Fruit fly (Drosophila melanogaster) whole organism, wandering third instar larva: ENCODE data around the gene CG13857.
A peak's percentile ranks its signal among the peaks of the same experiment; 100 is the strongest.

Experiments used
- Abd-B ChIP-seq: fragments of >200 bp; optimal IDR thresholded peaks from 2 replicates; lab custom pipeline; 2017; ENCODE audit warnings: missing biosample characterization, missing genetic modification characterization
- CG32264 ChIP-seq: fragments of 200-800 bp; sonication (Bioruptor generic); optimal IDR thresholded peaks from 2 replicates; lab custom pipeline; 2016; ENCODE audit warnings: missing biosample characterization, missing genetic modification characterization
- CG9705 ChIP-seq: fragments of 200-800 bp; sonication (Bioruptor generic); optimal IDR thresholded peaks from 2 replicates; lab custom pipeline; 2018; ENCODE audit warnings: missing biosample characterization, mild to moderate bottlenecking, missing genetic modification characterization
- CrebA ChIP-seq: fragments of 200-800 bp; sonication (Bioruptor generic); optimal IDR thresholded peaks from 2 replicates; lab custom pipeline; 2016; ENCODE audit warnings: missing biosample characterization, mild to moderate bottlenecking, missing genetic modification characterization, borderline replicate concordance
- Dfd ChIP-seq: fragments of >200 bp; optimal IDR thresholded peaks from 2 replicates; lab custom pipeline; 2017; ENCODE audit warnings: missing biosample characterization, missing genetic modification characterization
- Dif ChIP-seq: fragments of 200-275, 200-300 bp; sonication (Bioruptor generic); optimal IDR thresholded peaks from 2 replicates; lab custom pipeline; 2018; ENCODE audit warnings: missing biosample characterization, missing genetic modification characterization; ENCODE audit not compliant: partially characterized antibody
- GATAd ChIP-seq: sonication (Bioruptor generic); optimal IDR thresholded peaks from 2 replicates; lab custom pipeline; 2016; ENCODE audit warnings: missing biosample characterization, missing genetic modification characterization
- HLH106 ChIP-seq: fragments of 200-800 bp; optimal IDR thresholded peaks from 3 replicates; lab custom pipeline; 2019; ENCODE audit warnings: missing biosample characterization, mild to moderate bottlenecking, missing genetic modification characterization, moderate library complexity
- Hnf4 ChIP-seq: fragments of 200-800 bp; sonication (Bioruptor generic); optimal IDR thresholded peaks from 2 replicates; lab custom pipeline; 2016; ENCODE audit warnings: missing biosample characterization, mild to moderate bottlenecking, missing genetic modification characterization
- Hr78 ChIP-seq: fragments of >200 bp; optimal IDR thresholded peaks from 2 replicates; lab custom pipeline; 2017; ENCODE audit warnings: missing biosample characterization, missing genetic modification characterization
- Hr83 ChIP-seq: fragments of 200-300 bp; sonication (Bioruptor generic); optimal IDR thresholded peaks from 2 replicates; lab custom pipeline; 2016; ENCODE audit warnings: missing biosample characterization, mild to moderate bottlenecking, missing genetic modification characterization, moderate library complexity; ENCODE audit not compliant: poor library complexity, severe bottlenecking
- Jra ChIP-seq: sonication (Bioruptor generic); optimal IDR thresholded peaks from 2 replicates; lab custom pipeline; 2016; ENCODE audit warnings: missing biosample characterization, missing genetic modification characterization
- Mio ChIP-seq: sonication (Bioruptor generic); optimal IDR thresholded peaks from 2 replicates; lab custom pipeline; 2016; ENCODE audit warnings: missing biosample characterization, missing genetic modification characterization
- Myc ChIP-seq: fragments of >200 bp; optimal IDR thresholded peaks from 2 replicates; lab custom pipeline; 2017
- N ChIP-seq: fragments of >200 bp; optimal IDR thresholded peaks from 2 replicates; lab custom pipeline; 2018; ENCODE audit warnings: missing biosample characterization, missing external identifiers, missing genetic modification characterization
- OdsH ChIP-seq: fragments of 200-800 bp; sonication (Bioruptor generic); optimal IDR thresholded peaks from 2 replicates; lab custom pipeline; 2016; ENCODE audit warnings: missing biosample characterization, mild to moderate bottlenecking, missing genetic modification characterization
- Rel ChIP-seq, 2 experiments: fragments of 200-800 bp; sonication (Bioruptor generic) in 1 of 2; optimal IDR thresholded peaks; 2 replicates in 1 of 2; 3 replicates in 1 of 2; lab custom pipeline; 2016 to 2019; ENCODE audit warnings: mild to moderate bottlenecking in 2 of 2, missing biosample characterization in 2 of 2, missing genetic modification characterization in 2 of 2, moderate library complexity in 1 of 2
- Sp1 ChIP-seq: fragments of 200-800 bp; sonication (Bioruptor generic); optimal IDR thresholded peaks from 3 replicates; lab custom pipeline; 2019; ENCODE audit warnings: missing biosample characterization, mild to moderate bottlenecking, missing genetic modification characterization, moderate library complexity
- Vsx2 ChIP-seq: fragments of 200-300, 225-300 bp; sonication (Bioruptor generic); optimal IDR thresholded peaks from 2 replicates; lab custom pipeline; 2018; ENCODE audit warnings: missing biosample characterization, missing genetic modification characterization; ENCODE audit not compliant: partially characterized antibody
- br ChIP-seq: fragments of 200-800 bp; sonication (Bioruptor generic); optimal IDR thresholded peaks from 2 replicates; lab custom pipeline; 2016; ENCODE audit warnings: missing biosample characterization, missing genetic modification characterization
- brk ChIP-seq: fragments of 200-800 bp; sonication (Bioruptor generic); optimal IDR thresholded peaks from 2 replicates; lab custom pipeline; 2016; ENCODE audit warnings: missing biosample characterization, mild to moderate bottlenecking, missing genetic modification characterization
- dl ChIP-seq, 2 experiments: fragments of 175-275, 200-275 bp in 1 of 2; fragments of 200-275 bp in 1 of 2; sonication (Bioruptor generic); optimal IDR thresholded peaks; lab custom pipeline; 2018; ENCODE audit warnings: mild to moderate bottlenecking in 2 of 2, missing biosample characterization in 2 of 2, missing genetic modification characterization in 2 of 2, moderate library complexity in 2 of 2; ENCODE audit not compliant: partially characterized antibody in 2 of 2, insufficient read depth in 1 of 2
- dmrt93B ChIP-seq: fragments of 200-800 bp; sonication (Bioruptor generic); optimal IDR thresholded peaks from 2 replicates; lab custom pipeline; 2018; ENCODE audit warnings: missing biosample characterization, mild to moderate bottlenecking, missing genetic modification characterization
- dsf ChIP-seq: sonication (Bioruptor generic); optimal IDR thresholded peaks from 2 replicates; lab custom pipeline; 2016; ENCODE audit warnings: missing biosample characterization, missing genetic modification characterization, borderline replicate concordance
- ey ChIP-seq: fragments of 200-800 bp; sonication (Bioruptor generic); optimal IDR thresholded peaks from 2 replicates; lab custom pipeline; 2016; ENCODE audit warnings: missing biosample characterization, missing genetic modification characterization
- foxo ChIP-seq, 2 experiments: fragments of 200-800 bp; sonication (Bioruptor generic); optimal IDR thresholded peaks; 2 replicates in 1 of 2; 3 replicates in 1 of 2; lab custom pipeline; 2016 to 2017; ENCODE audit warnings: missing biosample characterization in 2 of 2, missing genetic modification characterization in 2 of 2
- fru ChIP-seq: fragments of 200-800 bp; sonication (Bioruptor generic); optimal IDR thresholded peaks from 3 replicates; lab custom pipeline; 2016; ENCODE audit warnings: missing biosample characterization, mild to moderate bottlenecking, missing genetic modification characterization
- h ChIP-seq: fragments of 200-800 bp; sonication (Bioruptor generic); optimal IDR thresholded peaks from 3 replicates; lab custom pipeline; 2016; ENCODE audit warnings: missing biosample characterization, mild to moderate bottlenecking, missing genetic modification characterization
- jim ChIP-seq: fragments of 175-275, 200-325 bp; sonication (Bioruptor generic); optimal IDR thresholded peaks from 2 replicates; lab custom pipeline; 2016; ENCODE audit warnings: missing biosample characterization, mild to moderate bottlenecking, missing genetic modification characterization
- lola ChIP-seq: fragments of >200 bp; optimal IDR thresholded peaks from 2 replicates; lab custom pipeline; 2017; ENCODE audit warnings: missing biosample characterization, missing genetic modification characterization
- pan ChIP-seq: fragments of >200 bp; optimal IDR thresholded peaks from 2 replicates; lab custom pipeline; 2017
- psq ChIP-seq: fragments of 200-800 bp; sonication (Bioruptor generic); optimal IDR thresholded peaks from 3 replicates; lab custom pipeline; 2017; ENCODE audit warnings: missing biosample characterization, mild to moderate bottlenecking, missing genetic modification characterization, moderate library complexity
- rgr ChIP-seq: fragments of 200-800 bp; sonication (Bioruptor generic); optimal IDR thresholded peaks from 3 replicates; lab custom pipeline; 2016; ENCODE audit warnings: missing biosample characterization, mild to moderate bottlenecking, missing genetic modification characterization
- sage ChIP-seq: fragments of 200-800 bp; sonication (Bioruptor generic); optimal IDR thresholded peaks from 2 replicates; lab custom pipeline; 2016; ENCODE audit warnings: missing biosample characterization, mild to moderate bottlenecking, missing genetic modification characterization
- sv ChIP-seq: fragments of 200-800 bp; sonication (Bioruptor generic); optimal IDR thresholded peaks from 3 replicates; lab custom pipeline; 2016; ENCODE audit warnings: missing biosample characterization, missing genetic modification characterization
- tai ChIP-seq: sonication (Bioruptor generic); optimal IDR thresholded peaks from 2 replicates; lab custom pipeline; 2016; ENCODE audit warnings: missing biosample characterization, missing genetic modification characterization
- usp ChIP-seq: fragments of >200 bp; optimal IDR thresholded peaks from 2 replicates; lab custom pipeline; 2017; ENCODE audit warnings: missing biosample characterization, missing genetic modification characterization
- woc ChIP-seq: sonication (Bioruptor generic); optimal IDR thresholded peaks from 2 replicates; lab custom pipeline; 2016; ENCODE audit warnings: missing biosample characterization, mild to moderate bottlenecking, missing genetic modification characterization

The CG13857 gene

dm6 chr3R:22365660-22366195, 28.2 kb downstream of the CG13857 start, which contains the start of gene CG5382:
TSS of gene CG5382 (minus strand) at chr3R:22365983.
- TF ChIP-seq Vsx2 (peak; percentile 97), Myc (lab: Kevin White, UChicago) (peak; percentile 48), sage (GFP tag; lab: Kevin White, UChicago) (peak; percentile 39), Dif (peak; percentile 85), Rel (GFP tag; optimal IDR thresholded peaks at IDR 0.05; lab: Kevin White, UChicago) (no peak), Rel (tag; optimal IDR thresholded peaks at IDR 0.05; lab: Kevin White, UChicago) (no peak)

- TF ChIP-seq dsf (peak; percentile 92), Abd-B (no peak), rgr (GFP tag; lab: Kevin White, UChicago) (peak; percentile 92), tai (GFP tag; lab: Kevin White, UChicago) (no peak), woc (GFP tag; lab: Kevin White, UChicago) (peak; percentile 75), OdsH (GFP tag; lab: Kevin White, UChicago) (peak; percentile 91), CrebA (GFP tag; lab: Kevin White, UChicago) (no peak), fru (GFP tag; lab: Kevin White, UChicago) (peak; percentile 91), CG32264 (GFP tag; lab: Kevin White, UChicago) (peak; percentile 64), GATAd (GFP tag; lab: Kevin White, UChicago) (no peak), lola (GFP tag; lab: Kevin White, UChicago) (no peak), sage (GFP tag; lab: Kevin White, UChicago) (peak; percentile 71), Vsx2 (no peak), Dfd (GFP tag; lab: Kevin White, UChicago) (no peak), Mio (GFP tag; lab: Kevin White, UChicago) (peak; percentile 18), Myc (lab: Kevin White, UChicago) (peak; percentile 55), N (GFP tag; lab: Kevin White, UChicago) (no peak), psq (peak; percentile 84), ey (peak; percentile 92), Sp1 (peak; percentile 89), dl (GFP tag; optimal IDR thresholded peaks at IDR 0.05; lab: Kevin White, UChicago; ENCODE audit: insufficient read depth in 1 of 2, partially characterized antibody in 2 of 2) (no peak), foxo (GFP tag; optimal IDR thresholded peaks at IDR 0.05; lab: Kevin White, UChicago) (peak in 1 of 2 experiments; percentile 96), Rel (GFP tag; optimal IDR thresholded peaks at IDR 0.05; lab: Kevin White, UChicago) (no peak), Rel (tag; optimal IDR thresholded peaks at IDR 0.05; lab: Kevin White, UChicago) (peak; percentile 58), pan (lab: Kevin White, UChicago) (no peak), usp (GFP tag; lab: Kevin White, UChicago) (no peak), Jra (GFP tag; lab: Kevin White, UChicago) (peak; percentile 91), Dif (no peak), HLH106 (peak; percentile 87), sv (GFP tag; lab: Kevin White, UChicago) (peak; percentile 91), Hnf4 (GFP tag; lab: Kevin White, UChicago) (peak; percentile 95), CG9705 (GFP tag; lab: Kevin White, UChicago) (peak; percentile 91), Hr78 (GFP tag; lab: Kevin White, UChicago) (no peak), Hr83 (GFP tag; lab: Kevin White, UChicago) (peak; percentile 68), h (peak; percentile 94), br (peak; percentile 94), brk (GFP tag; lab: Kevin White, UChicago) (peak; percentile 94), dmrt93B (GFP tag; lab: Kevin White, UChicago) (peak; percentile 77), jim (GFP tag; lab: Kevin White, UChicago) (no peak)
Measured at dm6 chr3R:22362218-22362907, 31.5 kb downstream of the CG13857 start, which contains the start of the genes JMJD6, CG7071 and Muted. TSS of gene JMJD6 (minus strand) at chr3R:22362371. TSS of gene CG7071 (plus strand) at chr3R:22362620. TSS of gene Muted (plus strand) at chr3R:22362620.
